Fruit fly (Drosophila melanogaster) whole organism: ENCODE data around the gene SelT.

Experiments used
- CG8478 ChIP-seq: fragments of >200 bp; optimal IDR thresholded peaks from 2 replicates; lab custom pipeline; 2018; ENCODE audit warnings: inconsistent platforms
- Dll ChIP-seq: fragments of >200 bp; optimal IDR thresholded peaks from 2 replicates; lab custom pipeline; 2017
- EcR ChIP-seq, 2 experiments: fragments of >200 bp; optimal IDR thresholded peaks; 2 replicates each; lab custom pipeline; 2017; ENCODE audit warnings: missing biosample characterization in 2 of 2, missing genetic modification characterization in 2 of 2, missing genetic modification reagents in 2 of 2
- pan ChIP-seq: fragments of >200 bp; optimal IDR thresholded peaks from 2 replicates; lab custom pipeline; 2017
- psq ChIP-seq: fragments of >200 bp; optimal IDR thresholded peaks from 2 replicates; lab custom pipeline; 2017
- usp ChIP-seq: fragments of >200 bp; optimal IDR thresholded peaks from 2 replicates; lab custom pipeline; 2017; ENCODE audit warnings: missing biosample characterization, missing genetic modification characterization, mixed read lengths

Gene SelT

DNA sequence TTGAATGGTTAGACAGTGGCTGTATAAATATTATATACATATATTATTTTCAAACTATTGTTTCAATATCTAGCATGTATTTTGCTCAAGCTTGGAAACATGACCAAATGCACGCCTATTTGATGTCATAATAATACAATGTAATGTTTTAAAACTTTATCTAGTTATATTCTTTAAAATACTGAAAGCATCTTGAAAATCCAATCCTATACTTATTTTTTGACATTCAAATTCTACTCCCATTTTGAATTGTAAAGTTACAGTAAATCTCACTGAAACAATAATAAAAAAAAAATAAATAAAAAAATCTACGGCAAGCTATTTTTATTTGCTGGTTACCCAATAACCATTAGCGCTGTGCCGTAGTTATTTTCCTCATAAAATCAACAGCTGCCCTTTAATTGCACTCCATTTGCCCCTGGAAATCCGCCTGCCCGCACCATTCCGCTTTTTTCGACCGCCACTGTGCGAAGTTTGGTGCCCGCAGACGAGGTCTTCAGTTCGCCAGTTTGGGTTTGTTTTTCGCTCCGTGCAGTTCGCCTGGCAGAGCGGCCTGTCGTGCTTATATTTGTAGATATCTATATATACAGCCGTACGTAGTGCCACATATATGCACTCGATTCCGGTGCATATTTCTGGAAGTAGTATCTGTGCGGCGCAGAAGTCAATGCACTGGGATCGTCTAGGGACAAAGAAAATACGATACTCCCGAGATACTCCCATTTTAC is 34.3 kb downstream of the SelT start:
- TF ChIP-seq psq (lab: Kevin White, UChicago) = no peak

- TF ChIP-seq EcR (GFP tag; optimal IDR thresholded peaks at IDR 0.05; lab: Kevin White, UChicago) (no peak), CG8478 (lab: Kevin White, UChicago) (no peak), usp (GFP tag; lab: Kevin White, UChicago) (no peak), pan (no peak), psq (lab: Kevin White, UChicago) (no peak), Dll (lab: Kevin White, UChicago) (no peak)
Measured at dm6 chr2L:5046261-5046660, 35.5 kb downstream of the SelT start.

DNA sequence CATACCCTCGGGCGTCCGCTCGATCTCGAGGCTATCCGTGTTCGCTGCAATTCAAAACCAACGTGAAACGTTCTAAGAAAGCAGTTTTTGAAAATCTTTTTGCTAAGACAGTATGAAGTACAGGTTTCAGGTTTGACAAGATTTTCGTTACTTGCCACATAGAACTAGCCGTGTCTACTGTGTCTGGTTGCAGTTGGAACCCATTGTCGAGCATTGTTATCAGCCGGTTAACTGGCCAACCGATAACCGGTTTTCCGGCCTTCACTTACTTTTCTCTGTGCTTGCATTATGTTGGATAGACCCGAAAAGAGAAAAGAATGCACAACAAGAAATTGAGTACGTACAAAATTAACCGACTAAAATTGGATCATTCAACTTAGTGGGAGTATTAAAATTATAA is 39.3 kb downstream of the SelT start:
- no peak for TF ChIP-seq pan
- no peak for TF ChIP-seq Dll (lab: Kevin White, UChicago)
- TF ChIP-seq usp (GFP tag; lab: Kevin White, UChicago) = no peak
- no peak for TF ChIP-seq EcR (GFP tag; optimal IDR thresholded peaks at IDR 0.05; lab: Kevin White, UChicago)

DNA sequence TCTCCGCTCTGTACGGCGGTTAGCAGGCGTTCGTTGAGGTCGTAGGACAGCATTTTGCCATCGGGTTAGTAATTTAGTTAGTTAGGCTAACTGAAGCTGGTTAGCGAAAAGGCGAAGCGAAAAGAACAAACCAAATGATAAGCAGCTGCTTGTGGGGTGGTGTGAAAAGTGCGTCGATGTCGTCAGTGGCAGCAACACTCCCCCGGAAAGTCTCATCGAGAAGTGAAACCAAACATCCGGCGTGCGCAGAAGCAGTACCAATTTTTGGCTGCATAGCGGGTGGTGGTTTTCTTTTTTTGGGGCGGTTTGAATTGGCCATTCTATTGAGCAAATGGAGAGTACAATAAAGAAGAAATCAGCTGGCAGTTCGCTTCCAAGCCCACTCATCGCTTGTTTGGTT is 40.1 kb downstream of the SelT start, which contains the start of gene CG9121:
Gene CG9121, minus strand, starts transcription at position 238 of the 400 bp plus-strand sequence.
- TF ChIP-seq pan (no peak), CG8478 (lab: Kevin White, UChicago) (no peak), psq (lab: Kevin White, UChicago) (no peak), usp (GFP tag; lab: Kevin White, UChicago) (no peak), Dll (lab: Kevin White, UChicago) (no peak), EcR (GFP tag; optimal IDR thresholded peaks at IDR 0.05; lab: Kevin White, UChicago) (no peak)

DNA sequence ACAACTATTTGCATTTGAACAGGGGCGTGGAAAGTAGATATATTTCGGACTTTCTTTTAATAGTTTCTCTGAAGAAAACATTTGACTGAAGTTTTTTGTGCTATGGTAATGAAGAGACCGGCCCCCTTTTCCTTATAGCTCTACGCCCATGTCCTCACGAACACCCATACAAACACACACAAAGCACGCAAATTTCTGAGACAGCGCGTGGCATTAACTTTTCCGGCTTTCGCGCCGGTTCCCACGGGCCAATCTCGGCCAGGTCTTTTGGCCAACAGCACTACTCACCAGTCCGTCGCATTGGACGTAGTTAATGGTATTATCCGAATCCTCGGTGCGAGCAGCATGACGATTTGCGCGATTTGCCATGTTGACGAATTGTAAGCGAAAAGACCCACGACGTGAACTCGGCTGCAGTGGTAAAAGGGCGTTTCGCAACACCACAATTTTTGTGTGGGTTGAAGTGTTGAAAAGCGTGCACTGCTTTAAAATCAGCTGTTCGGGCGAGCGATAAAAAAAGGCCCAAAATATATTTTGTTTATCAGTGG is 41.7 kb downstream of the SelT start, which contains the start of gene senju:
Gene senju, plus strand, starts transcription at position 477 of the 548 bp plus-strand sequence.
- TF ChIP-seq CG8478 (lab: Kevin White, UChicago) = no peak
- no peak for TF ChIP-seq EcR (GFP tag; optimal IDR thresholded peaks at IDR 0.05; lab: Kevin White, UChicago)

DNA sequence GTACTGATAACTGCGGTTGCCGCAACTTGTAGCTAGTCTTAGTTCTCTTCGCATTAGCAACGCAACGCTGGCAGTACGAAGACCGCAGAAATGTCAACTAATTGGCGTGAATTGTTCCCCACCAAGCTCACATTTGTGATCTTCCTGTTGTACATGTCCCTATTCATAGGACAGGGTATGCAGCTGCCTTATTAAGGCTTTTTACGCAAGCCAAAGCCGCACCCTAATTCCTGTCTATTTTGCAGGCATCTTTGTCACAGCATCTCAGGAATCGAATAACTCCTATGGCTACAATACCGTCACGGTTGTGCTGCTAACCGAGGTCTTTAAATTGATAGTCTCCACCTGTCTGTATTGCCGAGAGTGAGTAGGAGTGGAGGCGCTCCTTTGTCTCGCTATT is 42.3 kb downstream of the SelT start, which contains the start of gene eIF3h:
Gene eIF3h, minus strand, starts transcription at position 101 of the 400 bp plus-strand sequence.
- no peak for TF ChIP-seq psq (lab: Kevin White, UChicago)
- no peak for TF ChIP-seq usp (GFP tag; lab: Kevin White, UChicago)
- no peak for TF ChIP-seq CG8478 (lab: Kevin White, UChicago)
- TF ChIP-seq EcR (GFP tag; optimal IDR thresholded peaks at IDR 0.05; lab: Kevin White, UChicago) = no peak

dm6 chr2L:5054953-5055352 is 44.2 kb downstream of the SelT start, which contains the start of the genes CG14036 and His3.3A:
Gene CG14036, minus strand, starts transcription at chr2L:5055016.
Gene His3.3A, plus strand, starts transcription at chr2L:5055058.
- TF ChIP-seq psq (lab: Kevin White, UChicago) (no peak), CG8478 (lab: Kevin White, UChicago) (no peak), usp (GFP tag; lab: Kevin White, UChicago) (no peak), Dll (lab: Kevin White, UChicago) (no peak), pan (no peak), EcR (GFP tag; optimal IDR thresholded peaks at IDR 0.05; lab: Kevin White, UChicago) (no peak)

DNA sequence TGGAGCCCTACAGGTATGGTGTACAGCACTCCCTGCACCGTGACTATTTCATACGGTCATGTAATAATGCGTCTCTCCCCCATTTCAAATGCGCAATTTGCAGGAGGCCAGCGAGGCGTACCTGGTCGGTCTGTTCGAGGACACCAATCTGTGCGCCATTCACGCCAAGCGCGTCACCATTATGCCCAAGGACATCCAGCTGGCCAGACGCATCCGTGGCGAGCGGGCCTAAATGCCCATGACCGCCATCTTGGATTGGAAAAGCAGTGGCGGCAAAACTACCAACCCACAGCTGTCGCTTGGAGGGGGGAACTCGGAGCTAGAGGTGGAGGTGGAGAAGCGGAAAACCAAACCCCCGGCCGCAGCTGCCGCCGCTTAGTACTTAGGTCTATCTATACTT is 44.8 kb downstream of the SelT start:
- TF ChIP-seq EcR (GFP tag; optimal IDR thresholded peaks at IDR 0.05; lab: Kevin White, UChicago) (no peak), pan (no peak), psq (lab: Kevin White, UChicago) (no peak), usp (GFP tag; lab: Kevin White, UChicago) (no peak), Dll (lab: Kevin White, UChicago) (no peak), CG8478 (lab: Kevin White, UChicago) (no peak)

DNA sequence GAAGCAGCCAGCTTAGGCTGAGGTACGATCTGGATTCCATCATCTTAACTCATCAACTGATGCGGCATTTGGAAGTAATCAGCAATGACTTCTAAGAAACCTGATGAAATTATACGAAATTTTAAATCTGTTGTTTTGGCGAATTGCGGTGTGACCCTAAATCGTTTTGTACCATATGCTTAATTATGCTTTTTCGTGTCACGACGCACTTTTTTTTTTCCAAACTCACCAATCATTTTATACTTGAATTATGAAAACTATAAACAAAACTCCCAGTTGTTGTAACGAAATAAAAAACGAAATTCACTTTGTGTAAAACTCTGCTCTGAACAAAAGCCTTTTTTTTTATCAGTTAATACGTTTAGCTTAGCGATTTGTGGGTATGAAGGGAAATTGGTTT is 47.4 kb downstream of the SelT start, which contains the start of gene Nepl3:
Gene Nepl3, minus strand, starts transcription at position 155 of the 400 bp plus-strand sequence.
- TF ChIP-seq pan (no peak), EcR (GFP tag; optimal IDR thresholded peaks at IDR 0.05; lab: Kevin White, UChicago) (no peak), Dll (lab: Kevin White, UChicago) (no peak), CG8478 (lab: Kevin White, UChicago) (no peak), usp (GFP tag; lab: Kevin White, UChicago) (no peak), psq (lab: Kevin White, UChicago) (no peak)

DNA sequence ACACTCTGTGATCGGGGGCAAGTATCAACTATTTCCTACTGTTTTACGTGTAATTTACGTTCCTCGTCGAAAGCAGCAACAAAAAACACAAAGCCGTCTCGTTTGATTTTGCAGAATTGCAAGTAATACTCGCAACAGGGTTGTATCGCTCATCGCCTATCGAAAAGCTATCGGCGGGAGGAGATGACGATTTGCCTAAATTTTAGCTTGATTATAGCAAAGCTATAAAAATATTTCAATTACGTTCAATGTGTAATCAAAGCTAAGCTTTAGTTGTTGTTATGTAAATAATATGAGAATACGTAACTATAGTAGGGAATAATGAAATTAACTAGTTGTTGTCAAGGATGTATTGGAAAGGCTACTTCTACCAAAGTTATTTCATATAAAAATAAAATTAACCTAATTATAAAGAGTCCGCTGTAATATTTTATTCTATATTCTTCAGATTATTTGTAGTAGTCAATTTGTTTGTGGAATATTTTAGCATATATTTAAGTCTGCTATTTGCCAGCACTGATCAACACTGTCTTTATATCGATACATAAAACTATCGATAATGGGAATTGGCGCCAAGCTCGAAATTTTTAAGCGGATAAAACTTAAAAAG is 49.0 kb downstream of the SelT start, which contains the start of gene Rpn11:
Gene Rpn11, minus strand, starts transcription at position 146 of the 610 bp plus-strand sequence.
- no peak for TF ChIP-seq psq (lab: Kevin White, UChicago)
- TF ChIP-seq Dll (lab: Kevin White, UChicago) = no peak
- TF ChIP-seq EcR (GFP tag; optimal IDR thresholded peaks at IDR 0.05; lab: Kevin White, UChicago) = no peak
- no peak for TF ChIP-seq usp (GFP tag; lab: Kevin White, UChicago)
- TF ChIP-seq CG8478 (lab: Kevin White, UChicago) = no peak
- no peak for TF ChIP-seq pan

DNA sequence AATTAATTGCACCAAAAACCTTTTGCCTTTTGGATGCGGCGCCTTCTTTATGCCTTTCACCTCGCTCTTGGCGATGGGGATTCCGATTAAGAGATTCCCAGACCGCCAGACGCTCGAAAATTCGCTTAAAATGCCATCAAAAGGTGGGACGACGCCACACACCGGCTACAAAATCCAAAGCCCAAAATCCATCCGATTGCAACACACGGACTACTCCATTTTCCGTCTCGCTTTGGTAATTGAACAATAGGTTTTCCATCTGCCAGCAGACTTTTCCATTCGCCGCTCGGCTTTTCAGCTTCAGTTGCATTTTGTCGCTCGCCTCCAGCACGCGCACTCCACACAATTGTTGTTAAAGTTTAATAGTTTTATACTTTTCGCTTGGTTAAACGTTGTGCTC is 49.8 kb downstream of the SelT start, which contains the start of gene qtc:
Gene qtc, plus strand, starts transcription at position 301 of the 400 bp plus-strand sequence.
- TF ChIP-seq pan (no peak), CG8478 (lab: Kevin White, UChicago) (no peak), usp (GFP tag; lab: Kevin White, UChicago) (no peak), Dll (lab: Kevin White, UChicago) (no peak), psq (lab: Kevin White, UChicago) (no peak), EcR (GFP tag; optimal IDR thresholded peaks at IDR 0.05; lab: Kevin White, UChicago) (no peak)
